Worm (Caenorhabditis elegans) whole organism, mixed stage, embryonic: Measurements from ENCODE around the gene srx-10.
A peak's percentile ranks its signal among the peaks of the same experiment; 100 is the strongest.

Experiments
- M03D4.4 ChIP-seq: sonication (generic microtip); optimal IDR thresholded peaks from 2 replicates; lab custom pipeline; 2017; ENCODE audit warnings: mild to moderate bottlenecking, missing genetic modification characterization, missing compliant biosample characterization
- bed-3 ChIP-seq: fragments of 200-800 bp; sonication (Bioruptor generic); optimal IDR thresholded peaks from 3 replicates; lab custom pipeline; 2018; ENCODE audit warnings: mild to moderate bottlenecking, missing genetic modification characterization, moderate library complexity, missing compliant biosample characterization
- blmp-1 ChIP-seq: fragments of 150-350 bp; optimal IDR thresholded peaks from 2 replicates; lab custom pipeline; 2014; ENCODE audit warnings: missing biosample characterization, missing genetic modification characterization
- ceh-39 ChIP-seq: fragments of 150-350 bp; optimal IDR thresholded peaks from 2 replicates; lab custom pipeline; 2014; ENCODE audit warnings: missing biosample characterization, missing genetic modification characterization
- ceh-43 ChIP-seq: fragments of 200-800 bp; sonication (Bioruptor generic); optimal IDR thresholded peaks from 2 replicates; lab custom pipeline; 2018; ENCODE audit warnings: mild to moderate bottlenecking, missing genetic modification characterization, moderate library complexity, missing compliant biosample characterization
- ceh-83 ChIP-seq: fragments of 200-800 bp; sonication (Bioruptor generic); optimal IDR thresholded peaks from 2 replicates; lab custom pipeline; 2018; ENCODE audit warnings: mild to moderate bottlenecking, missing genetic modification characterization, missing compliant biosample characterization
- cnd-1 ChIP-seq: fragments of 200-800 bp; sonication (Bioruptor generic); optimal IDR thresholded peaks from 2 replicates; lab custom pipeline; 2018; ENCODE audit warnings: mild to moderate bottlenecking, missing genetic modification characterization, missing compliant biosample characterization
- drap-1 ChIP-seq: fragments of 200-800 bp; sonication (Bioruptor generic); optimal IDR thresholded peaks from 3 replicates; lab custom pipeline; 2018; ENCODE audit warnings: mild to moderate bottlenecking, missing genetic modification characterization, missing compliant biosample characterization
- elt-1 ChIP-seq: sonication (generic microtip); optimal IDR thresholded peaks from 2 replicates; lab custom pipeline; 2017; ENCODE audit warnings: missing genetic modification characterization, mild to moderate bottlenecking, missing compliant biosample characterization, antibody characterized with exemption, moderate library complexity, borderline replicate concordance; ENCODE audit not compliant: insufficient read depth
- elt-3 ChIP-seq: fragments of 150-350 bp; optimal IDR thresholded peaks from 2 replicates; lab custom pipeline; 2014; ENCODE audit warnings: missing biosample characterization, missing genetic modification characterization
- flh-1 ChIP-seq: fragments of 200-800 bp; sonication (Bioruptor generic); optimal IDR thresholded peaks from 2 replicates; lab custom pipeline; 2018; ENCODE audit warnings: mild to moderate bottlenecking, missing genetic modification characterization, moderate library complexity, missing compliant biosample characterization
- ham-2 ChIP-seq: fragments of 200-800 bp; sonication (Bioruptor generic); optimal IDR thresholded peaks from 2 replicates; lab custom pipeline; 2018; ENCODE audit warnings: mild to moderate bottlenecking, missing genetic modification characterization, missing compliant biosample characterization
- lin-13 ChIP-seq: fragments of 150-350 bp; optimal IDR thresholded peaks from 2 replicates; lab custom pipeline; 2014; ENCODE audit warnings: missing biosample characterization, missing genetic modification characterization
- lin-32 ChIP-seq: fragments of 200-800 bp; sonication (Bioruptor generic); optimal IDR thresholded peaks from 2 replicates; lab custom pipeline; 2018; ENCODE audit warnings: mild to moderate bottlenecking, missing genetic modification characterization, missing compliant biosample characterization
- lsy-2 ChIP-seq: fragments of 150-350 bp; optimal IDR thresholded peaks from 2 replicates; lab custom pipeline; 2014; ENCODE audit warnings: missing biosample characterization, missing genetic modification characterization
- mab-5 ChIP-seq: fragments of 150-350 bp; optimal IDR thresholded peaks from 2 replicates; lab custom pipeline; 2014; ENCODE audit warnings: missing biosample characterization, missing genetic modification characterization
- mep-1 ChIP-seq: fragments of 150-350 bp; optimal IDR thresholded peaks from 2 replicates; lab custom pipeline; 2017; ENCODE audit warnings: missing biosample characterization, missing genetic modification reagents, missing genetic modification characterization, inconsistent platforms
- mls-2 ChIP-seq: sonication (generic microtip); optimal IDR thresholded peaks from 2 replicates; lab custom pipeline; 2016; ENCODE audit warnings: mild to moderate bottlenecking, missing genetic modification characterization, moderate library complexity, missing compliant biosample characterization
- nhr-12 ChIP-seq: fragments of 150-350 bp; optimal IDR thresholded peaks from 2 replicates; lab custom pipeline; 2014; ENCODE audit warnings: missing biosample characterization, missing genetic modification characterization
- nhr-2 ChIP-seq: fragments of 150-350 bp; optimal IDR thresholded peaks from 2 replicates; lab custom pipeline; 2014; ENCODE audit warnings: missing biosample characterization, missing genetic modification characterization
- nhr-237 ChIP-seq: fragments of 150-350 bp; optimal IDR thresholded peaks from 2 replicates; lab custom pipeline; 2014; ENCODE audit warnings: missing biosample characterization, missing genetic modification characterization
- nhr-28 ChIP-seq: fragments of 150-350 bp; optimal IDR thresholded peaks from 2 replicates; lab custom pipeline; 2014; ENCODE audit warnings: missing biosample characterization, missing genetic modification characterization
- nhr-76 ChIP-seq: sonication (generic microtip); optimal IDR thresholded peaks from 2 replicates; lab custom pipeline; 2017; ENCODE audit warnings: missing biosample characterization, missing genetic modification characterization
- pha-4 ChIP-seq: fragments of 150-350 bp; optimal IDR thresholded peaks from 2 replicates; lab custom pipeline; 2018; ENCODE audit warnings: missing biosample characterization, missing genetic modification reagents, missing genetic modification characterization
- snpc-4 ChIP-seq: fragments of 150-350 bp; optimal IDR thresholded peaks from 2 replicates; lab custom pipeline; 2014; ENCODE audit warnings: missing biosample characterization, missing genetic modification characterization
- unc-120 ChIP-seq: sonication (generic microtip); optimal IDR thresholded peaks from 2 replicates; lab custom pipeline; 2017; ENCODE audit warnings: missing genetic modification characterization, missing compliant biosample characterization; ENCODE audit not compliant: poor library complexity, severe bottlenecking
- unc-39 ChIP-seq: fragments of 150-350 bp; optimal IDR thresholded peaks from 2 replicates; lab custom pipeline; 2014; ENCODE audit warnings: missing biosample characterization, missing genetic modification characterization
- unc-62 ChIP-seq: fragments of 150-350 bp; optimal IDR thresholded peaks from 2 replicates; lab custom pipeline; 2014; ENCODE audit warnings: missing biosample characterization, missing genetic modification reagents, missing genetic modification characterization
- zip-8 ChIP-seq: fragments of 150-350 bp; optimal IDR thresholded peaks from 2 replicates; lab custom pipeline; 2014; ENCODE audit warnings: missing biosample characterization, missing genetic modification characterization
- ztf-11 ChIP-seq: fragments of 150-350 bp; optimal IDR thresholded peaks from 2 replicates; lab custom pipeline; 2014; ENCODE audit warnings: missing biosample characterization, missing genetic modification characterization

srx-10 gene

ce11 chrV:13954056-13954455 is 7.8 kb upstream of the srx-10 start, which contains the start of gene swt-6:
swt-6 (plus strand) TSS chrV:13954356.
- no peak for TF ChIP-seq nhr-76
- no peak for TF ChIP-seq unc-39 (tag; lab: Kevin White, UChicago)
- TF ChIP-seq ztf-11 (tag; lab: Kevin White, UChicago): no peak
- TF ChIP-seq nhr-237: no peak
- no peak for TF ChIP-seq ceh-39 (tag; lab: Kevin White, UChicago)
- TF ChIP-seq mep-1 (tag; lab: Kevin White, UChicago): no peak
- TF ChIP-seq elt-1 (tag; lab: Kevin White, UChicago): no peak
- TF ChIP-seq elt-3 (tag; lab: Kevin White, UChicago): no peak
- TF ChIP-seq bed-3 (GFP tag; lab: Kevin White, UChicago): no peak
- TF ChIP-seq ceh-43 (GFP tag; lab: Kevin White, UChicago): no peak
- TF ChIP-seq unc-62 (GFP tag; lab: Kevin White, UChicago): no peak
- no peak for TF ChIP-seq lin-32 (GFP tag; lab: Kevin White, UChicago)
- no peak for TF ChIP-seq M03D4.4 (tag; lab: Kevin White, UChicago)
- no peak for TF ChIP-seq flh-1 (GFP tag; lab: Kevin White, UChicago)
- no peak for TF ChIP-seq lsy-2 (tag; lab: Kevin White, UChicago)
- TF ChIP-seq cnd-1: no peak

ce11 chrV:13953191-13953590 is 6.9 kb upstream of the srx-10 start, which contains the start of gene R10D12.8:
R10D12.8 (minus strand) TSS chrV:13953291.
- TF ChIP-seq nhr-12 (tag; lab: Kevin White, UChicago) (no peak), ztf-11 (tag; lab: Kevin White, UChicago) (no peak), cnd-1 (no peak), elt-1 (tag; lab: Kevin White, UChicago) (peak; percentile 78), pha-4 (tag; lab: Kevin White, UChicago) (no peak), ham-2 (no peak), ceh-39 (tag; lab: Kevin White, UChicago) (no peak), nhr-76 (no peak)

ce11 chrV:13949752-13950151 is 3.5 kb upstream of the srx-10 start, which contains the start of gene R10D12.7:
R10D12.7 (plus strand) TSS chrV:13950052.
- TF ChIP-seq mls-2 (tag; lab: Kevin White, UChicago): no peak
- no peak for TF ChIP-seq drap-1 (GFP tag; lab: Kevin White, UChicago)
- no peak for TF ChIP-seq zip-8 (tag; lab: Kevin White, UChicago)
- no peak for TF ChIP-seq lin-32 (GFP tag; lab: Kevin White, UChicago)
- TF ChIP-seq ceh-83: no peak
- no peak for TF ChIP-seq nhr-12 (tag; lab: Kevin White, UChicago)
- TF ChIP-seq bed-3 (GFP tag; lab: Kevin White, UChicago): no peak
- TF ChIP-seq ham-2: no peak
- TF ChIP-seq unc-39 (tag; lab: Kevin White, UChicago): no peak
- TF ChIP-seq pha-4 (tag; lab: Kevin White, UChicago): no peak
- TF ChIP-seq mab-5 (tag; lab: Kevin White, UChicago): no peak
- TF ChIP-seq lin-13: no peak
- TF ChIP-seq elt-1 (tag; lab: Kevin White, UChicago): no peak

- TF ChIP-seq lsy-2 (tag; lab: Kevin White, UChicago): no peak
- no peak for TF ChIP-seq ztf-11 (tag; lab: Kevin White, UChicago)
- TF ChIP-seq drap-1 (GFP tag; lab: Kevin White, UChicago): no peak
- TF ChIP-seq flh-1 (GFP tag; lab: Kevin White, UChicago): no peak
- no peak for TF ChIP-seq snpc-4 (tag; lab: Kevin White, UChicago)
- TF ChIP-seq mab-5 (tag; lab: Kevin White, UChicago): no peak
- no peak for TF ChIP-seq nhr-28 (tag; lab: Kevin White, UChicago)
- TF ChIP-seq pha-4 (tag; lab: Kevin White, UChicago): no peak
- no peak for TF ChIP-seq bed-3 (GFP tag; lab: Kevin White, UChicago)
- no peak for TF ChIP-seq ceh-43 (GFP tag; lab: Kevin White, UChicago)
These were observed 2.7 kb upstream of the srx-10 start, which contains the start of gene R10D12.6 for ce11 chrV:13949010-13949409. R10D12.6 (plus strand) TSS chrV:13949310.

- TF ChIP-seq lsy-2 (tag; lab: Kevin White, UChicago): no peak
- TF ChIP-seq nhr-76: no peak
- TF ChIP-seq nhr-28 (tag; lab: Kevin White, UChicago): no peak
- TF ChIP-seq, all 35 proteins: peak for 0
These were observed 4.2 kb downstream of the srx-10 start, which contains the start of gene dpr-1 for ce11 chrV:13942082-13942481. dpr-1 (minus strand) TSS chrV:13942182.

- TF ChIP-seq nhr-12 (tag; lab: Kevin White, UChicago): no peak
- no peak for TF ChIP-seq elt-1 (tag; lab: Kevin White, UChicago)
- TF ChIP-seq mls-2 (tag; lab: Kevin White, UChicago): no peak
- TF ChIP-seq lsy-2 (tag; lab: Kevin White, UChicago): no peak
- TF ChIP-seq snpc-4 (tag; lab: Kevin White, UChicago): no peak
- TF ChIP-seq ham-2: no peak
- no peak for TF ChIP-seq nhr-28 (tag; lab: Kevin White, UChicago)
- TF ChIP-seq ceh-39 (tag; lab: Kevin White, UChicago): no peak
- no peak for TF ChIP-seq drap-1 (GFP tag; lab: Kevin White, UChicago)
- TF ChIP-seq flh-1 (GFP tag; lab: Kevin White, UChicago): no peak
- no peak for TF ChIP-seq unc-62 (GFP tag; lab: Kevin White, UChicago)
- TF ChIP-seq ceh-83: no peak
- no peak for TF ChIP-seq unc-120 (tag; lab: Kevin White, UChicago)
- no peak for TF ChIP-seq elt-3 (tag; lab: Kevin White, UChicago)
- no peak for TF ChIP-seq blmp-1 (tag; lab: Kevin White, UChicago)
- TF ChIP-seq pha-4 (tag; lab: Kevin White, UChicago): no peak
- no peak for TF ChIP-seq zip-8 (tag; lab: Kevin White, UChicago)
- no peak for TF ChIP-seq nhr-2 (tag; lab: Kevin White, UChicago)
- no peak for TF ChIP-seq M03D4.4 (tag; lab: Kevin White, UChicago)
These were observed 9.4 kb downstream of the srx-10 start, which contains the start of gene srw-145 for ce11 chrV:13936850-13937249. srw-145 (plus strand) TSS chrV:13937150.
